Fruit fly (Drosophila melanogaster) whole organism, prepupa: ENCODE results near the gene CG15369.

ENCODE experiments used
- CG11294 ChIP-seq: fragments of 200-800 bp; sonication (Bioruptor generic); IDR thresholded peaks from 2 replicates; pipeline ENCODE4 v1.3.6; 2022; ENCODE audit warnings: missing biosample characterization, missing genetic modification characterization
- CG11762 ChIP-seq: fragments of 200-800 bp; sonication (Bioruptor generic); optimal IDR thresholded peaks from 3 replicates; lab custom pipeline; 2016; ENCODE audit warnings: missing biosample characterization, missing genetic modification characterization; ENCODE audit not compliant: insufficient read depth
- CG15336 ChIP-seq: fragments of 200-800 bp; sonication (Bioruptor generic); IDR thresholded peaks from 2 replicates; pipeline ENCODE4 v1.3.6; 2022; ENCODE audit warnings: missing biosample characterization, missing genetic modification characterization
- CG1621 ChIP-seq: fragments of 200-800 bp; sonication (Bioruptor generic); optimal IDR thresholded peaks from 3 replicates; lab custom pipeline; 2018; ENCODE audit warnings: missing biosample characterization, mild to moderate bottlenecking, missing genetic modification characterization
- CG31627 ChIP-seq: fragments of 200-800 bp; sonication (Bioruptor generic); optimal IDR thresholded peaks from 3 replicates; lab custom pipeline; 2016; ENCODE audit warnings: missing biosample characterization, missing genetic modification characterization
- CG32006 ChIP-seq: fragments of 200-800 bp; sonication (Bioruptor generic); optimal IDR thresholded peaks from 3 replicates; lab custom pipeline; 2017; ENCODE audit warnings: missing biosample characterization, mild to moderate bottlenecking, missing genetic modification characterization
- CG34406 ChIP-seq: fragments of 200-800 bp; sonication (Bioruptor generic); optimal IDR thresholded peaks from 3 replicates; lab custom pipeline; 2016; ENCODE audit warnings: missing biosample characterization, missing genetic modification characterization
- CG3919 ChIP-seq: fragments of 200-800 bp; sonication (Bioruptor generic); optimal IDR thresholded peaks from 3 replicates; lab custom pipeline; 2016; ENCODE audit warnings: missing biosample characterization, missing genetic modification characterization
- CG4318 ChIP-seq: fragments of 200-800 bp; sonication (Bioruptor generic); optimal IDR thresholded peaks from 3 replicates; lab custom pipeline; 2017; ENCODE audit warnings: missing biosample characterization, mild to moderate bottlenecking, missing genetic modification characterization
- CG6163 ChIP-seq: fragments of 200-800 bp; sonication (Bioruptor generic); IDR thresholded peaks from 3 replicates; pipeline ENCODE4 v1.3.6; 2022; ENCODE audit warnings: missing biosample characterization, missing genetic modification characterization
- CG6276 ChIP-seq: fragments of 200-800 bp; sonication (Bioruptor generic); optimal IDR thresholded peaks from 2 replicates; lab custom pipeline; 2017; ENCODE audit warnings: missing biosample characterization, mild to moderate bottlenecking, missing genetic modification characterization
- CG6792 ChIP-seq: fragments of 200-800 bp; sonication (Bioruptor generic); optimal IDR thresholded peaks from 3 replicates; lab custom pipeline; 2016; ENCODE audit warnings: missing biosample characterization, missing genetic modification characterization
- CG6808 ChIP-seq: fragments of 200-800 bp; sonication (Bioruptor generic); optimal IDR thresholded peaks from 3 replicates; lab custom pipeline; 2017; ENCODE audit warnings: missing biosample characterization, missing genetic modification characterization, mild to moderate bottlenecking, moderate library complexity, missing genetic modification reagents
- CG7368 ChIP-seq: fragments of 200-800 bp; sonication (Bioruptor generic); optimal IDR thresholded peaks from 3 replicates; lab custom pipeline; 2016; ENCODE audit warnings: missing biosample characterization, missing genetic modification characterization
- CG8119 ChIP-seq: fragments of 200-800 bp; sonication (Bioruptor generic); IDR thresholded peaks from 3 replicates; pipeline ENCODE4 v1.3.6; 2022; ENCODE audit warnings: missing biosample characterization, missing genetic modification characterization
- CG8319 ChIP-seq: fragments of 200-800 bp; sonication (Bioruptor generic); optimal IDR thresholded peaks from 3 replicates; lab custom pipeline; 2016; ENCODE audit warnings: missing biosample characterization, missing genetic modification characterization
- CG8632 ChIP-seq: fragments of 200-800 bp; sonication (Bioruptor generic); optimal IDR thresholded peaks from 3 replicates; lab custom pipeline; 2016; ENCODE audit warnings: missing biosample characterization, missing genetic modification characterization
- CG9139 ChIP-seq: fragments of 200-800 bp; sonication (Bioruptor generic); optimal IDR thresholded peaks from 3 replicates; lab custom pipeline; 2017; ENCODE audit warnings: missing biosample characterization, mild to moderate bottlenecking, missing genetic modification characterization
- Eip75B ChIP-seq: fragments of 200-800 bp; sonication (Bioruptor generic); optimal IDR thresholded peaks from 3 replicates; lab custom pipeline; 2016; ENCODE audit warnings: missing biosample characterization, missing genetic modification characterization
- Eip78C ChIP-seq: fragments of 200-800 bp; sonication (Bioruptor generic); peaks from one replicate; lab custom pipeline; 2016; ENCODE audit warnings: missing biosample characterization, missing genetic modification characterization
- Ets21C ChIP-seq: fragments of 200-800 bp; sonication (Bioruptor generic); optimal IDR thresholded peaks from 3 replicates; lab custom pipeline; 2016; ENCODE audit warnings: missing biosample characterization, missing genetic modification characterization
- Gug ChIP-seq: fragments of 200-800 bp; sonication (Bioruptor generic); IDR thresholded peaks from 2 replicates; pipeline ENCODE4 v1.3.6; 2022; ENCODE audit warnings: missing biosample characterization, missing genetic modification characterization
- Hr38 ChIP-seq: sonication (Bioruptor generic); optimal IDR thresholded peaks from 2 replicates; lab custom pipeline; 2016; ENCODE audit warnings: missing biosample characterization, missing genetic modification characterization
- Hr39 ChIP-seq: fragments of 200-800 bp; sonication (Bioruptor generic); optimal IDR thresholded peaks from 2 replicates; lab custom pipeline; 2016; ENCODE audit warnings: missing biosample characterization, missing genetic modification characterization
- Hr4 ChIP-seq: fragments of 200-800 bp; sonication (Bioruptor generic); optimal IDR thresholded peaks from 3 replicates; lab custom pipeline; 2016; ENCODE audit warnings: missing biosample characterization, missing genetic modification characterization
- Lpt ChIP-seq: fragments of 200-800 bp; sonication (Bioruptor generic); optimal IDR thresholded peaks from 3 replicates; lab custom pipeline; 2016; ENCODE audit warnings: missing biosample characterization, missing genetic modification characterization
- OdsH ChIP-seq: fragments of 200-800 bp; sonication (Bioruptor generic); optimal IDR thresholded peaks from 3 replicates; lab custom pipeline; 2016; ENCODE audit warnings: missing biosample characterization, missing genetic modification characterization
- Smox ChIP-seq: fragments of 200-800 bp; sonication (Bioruptor generic); optimal IDR thresholded peaks from 3 replicates; lab custom pipeline; 2016; ENCODE audit warnings: missing biosample characterization, missing genetic modification characterization
- Sox14 ChIP-seq: fragments of 200-800 bp; sonication (Bioruptor generic); optimal IDR thresholded peaks from 3 replicates; lab custom pipeline; 2016; ENCODE audit warnings: missing biosample characterization, missing genetic modification characterization
- achi ChIP-seq: fragments of 200-800 bp; sonication (Bioruptor generic); optimal IDR thresholded peaks from 3 replicates; lab custom pipeline; 2016; ENCODE audit warnings: missing biosample characterization, missing genetic modification characterization
- acj6 ChIP-seq: fragments of 200-800 bp; sonication (Bioruptor generic); optimal IDR thresholded peaks from 3 replicates; lab custom pipeline; 2016; ENCODE audit warnings: missing biosample characterization, missing genetic modification characterization
- cyc ChIP-seq: fragments of 200-800 bp; sonication (Bioruptor generic); optimal IDR thresholded peaks from 3 replicates; lab custom pipeline; 2016; ENCODE audit warnings: missing biosample characterization, missing genetic modification characterization
- dac ChIP-seq: fragments of 200-800 bp; sonication (Bioruptor generic); optimal IDR thresholded peaks from 2 replicates; lab custom pipeline; 2017; ENCODE audit warnings: missing biosample characterization, mild to moderate bottlenecking, missing genetic modification characterization
- eg ChIP-seq: fragments of 200-800 bp; sonication (Bioruptor generic); IDR thresholded peaks from 3 replicates; pipeline ENCODE4 v1.3.6; 2022; ENCODE audit warnings: missing biosample characterization, missing genetic modification characterization
- esn ChIP-seq: fragments of 200-800 bp; sonication (Bioruptor generic); optimal IDR thresholded peaks from 2 replicates; lab custom pipeline; 2016; ENCODE audit warnings: missing biosample characterization, mild to moderate bottlenecking, missing genetic modification characterization, moderate library complexity
- fd59A ChIP-seq: fragments of 200-800 bp; sonication (Bioruptor generic); optimal IDR thresholded peaks from 2 replicates; lab custom pipeline; 2017; ENCODE audit warnings: missing biosample characterization, mild to moderate bottlenecking, missing genetic modification characterization, missing genetic modification reagents
- fd85E ChIP-seq: fragments of 200-800 bp; sonication (Bioruptor generic); optimal IDR thresholded peaks from 3 replicates; lab custom pipeline; 2016; ENCODE audit warnings: missing biosample characterization, missing genetic modification characterization
- fkh ChIP-seq: fragments of 200-800 bp; sonication (Bioruptor generic); optimal IDR thresholded peaks from 3 replicates; lab custom pipeline; 2017; ENCODE audit warnings: missing biosample characterization, mild to moderate bottlenecking, missing genetic modification characterization, moderate library complexity
- lz ChIP-seq: fragments of 200-800 bp; sonication (Bioruptor generic); optimal IDR thresholded peaks from 3 replicates; lab custom pipeline; 2016; ENCODE audit warnings: missing biosample characterization, missing genetic modification characterization
- net ChIP-seq: fragments of 200-800 bp; sonication (Bioruptor generic); optimal IDR thresholded peaks from 3 replicates; lab custom pipeline; 2016; ENCODE audit warnings: missing biosample characterization, missing genetic modification characterization
- pdm3 ChIP-seq: fragments of 200-800 bp; sonication (Bioruptor generic); optimal IDR thresholded peaks from 3 replicates; lab custom pipeline; 2016; ENCODE audit warnings: missing biosample characterization, missing genetic modification characterization
- salr ChIP-seq, 2 experiments: fragments of 200-800 bp; sonication (Bioruptor generic); optimal IDR thresholded peaks; 3 replicates each; lab custom pipeline; 2016 to 2018; ENCODE audit warnings: missing biosample characterization in 2 of 2, missing genetic modification characterization in 2 of 2, mild to moderate bottlenecking in 1 of 2
- ss ChIP-seq, 2 experiments: fragments of 200-800 bp; sonication (Bioruptor generic); optimal IDR thresholded peaks; 2 replicates in 1 of 2; 3 replicates in 1 of 2; lab custom pipeline; 2017 to 2018; ENCODE audit warnings: mild to moderate bottlenecking in 2 of 2, missing biosample characterization in 2 of 2, missing genetic modification characterization in 2 of 2, moderate library complexity in 1 of 2
- vri ChIP-seq: fragments of 200-800 bp; sonication (Bioruptor generic); optimal IDR thresholded peaks from 3 replicates; lab custom pipeline; 2016; ENCODE audit warnings: missing biosample characterization, mild to moderate bottlenecking, missing genetic modification characterization

Gene CG15369

DNA sequence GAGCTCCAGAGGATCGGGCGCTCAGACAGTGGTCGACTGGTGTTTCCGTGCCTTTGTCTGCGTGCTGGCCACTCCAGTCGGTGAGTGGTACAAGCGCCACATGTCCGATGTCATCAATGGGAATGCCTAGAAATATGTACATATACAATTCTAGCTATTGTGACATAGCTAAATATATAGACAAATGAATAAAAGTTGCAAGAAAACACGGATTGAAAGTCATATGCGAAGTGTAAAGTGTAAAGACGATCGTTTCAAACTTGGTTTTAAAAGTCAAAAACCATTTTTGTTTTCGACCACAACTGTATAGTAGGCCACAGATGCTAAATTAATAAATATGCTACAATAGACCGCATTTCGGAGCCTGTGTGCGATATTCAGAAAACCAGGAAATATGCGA, 1.2 kb upstream of the CG15369 start, which contains the start of gene CG15368:
CG15368 (plus strand) TSS at position 301 of the 400 bp plus-strand sequence.
- TF ChIP-seq CG11762 (GFP tag; lab: Kevin White, UChicago) (no peak), pdm3 (GFP tag; lab: Kevin White, UChicago) (no peak), Ets21C (GFP tag; lab: Kevin White, UChicago) (no peak), cyc (GFP tag; lab: Kevin White, UChicago) (no peak), Smox (GFP tag; lab: Kevin White, UChicago) (no peak), ss (GFP tag; optimal IDR thresholded peaks at IDR 0.05; lab: Kevin White, UChicago) (no peak), Gug (no peak), fkh (no peak), lz (no peak), CG31627 (GFP tag; lab: Kevin White, UChicago) (no peak), fd85E (GFP tag; lab: Kevin White, UChicago) (no peak), Hr4 (GFP tag; lab: Kevin White, UChicago) (no peak), CG15336 (no peak), CG1621 (no peak)

- TF ChIP-seq salr (GFP tag; optimal IDR thresholded peaks at IDR 0.05; lab: Kevin White, UChicago) (no peak), CG3919 (GFP tag; lab: Kevin White, UChicago) (peak; percentile 31), CG15336 (peak; percentile 72), dac (GFP tag; lab: Kevin White, UChicago) (peak; percentile 15), CG11294 (GFP tag; lab: Robert Waterston, UW) (peak; percentile 39; the same call in 1 of the 2 replicates), CG8632 (no peak), vri (GFP tag; lab: Kevin White, UChicago) (no peak), fkh (no peak), acj6 (GFP tag; lab: Kevin White, UChicago) (peak; percentile 14), CG32006 (peak; percentile 67), pdm3 (GFP tag; lab: Kevin White, UChicago) (peak; percentile 29), Hr38 (GFP tag; lab: Kevin White, UChicago) (no peak), fd59A (GFP tag; lab: Kevin White, UChicago) (no peak), Lpt (GFP tag; lab: Kevin White, UChicago) (no peak), OdsH (GFP tag; lab: Kevin White, UChicago) (peak; percentile 17), CG4318 (GFP tag; lab: Kevin White, UChicago) (peak; percentile 39), Eip75B (GFP tag; lab: Kevin White, UChicago) (no peak), esn (GFP tag; lab: Kevin White, UChicago) (no peak), CG6276 (peak; percentile 32), CG31627 (GFP tag; lab: Kevin White, UChicago) (no peak), CG7368 (GFP tag; lab: Kevin White, UChicago) (no peak), fd85E (GFP tag; lab: Kevin White, UChicago) (no peak), eg (GFP tag; lab: Robert Waterston, UW) (peak; percentile 78), Hr4 (GFP tag; lab: Kevin White, UChicago) (peak; percentile 36), Ets21C (GFP tag; lab: Kevin White, UChicago) (no peak), CG8319 (GFP tag; lab: Kevin White, UChicago) (no peak), Gug (0 out of 2 replicates have a peak, but pooled peaks have one; percentile 42), Hr39 (peak; percentile 9), lz (no peak), Sox14 (GFP tag; lab: Kevin White, UChicago) (no peak), CG1621 (no peak), CG9139 (GFP tag; lab: Kevin White, UChicago) (no peak), achi (peak; percentile 18), Eip78C (GFP tag; lab: Kevin White, UChicago) (peak; percentile 65), CG6808 (GFP tag; lab: Kevin White, UChicago) (no peak), CG8119 (GFP tag; lab: Robert Waterston, UW) (peak; percentile 45; the same call in 2 of the 3 replicates), CG6163 (GFP tag; lab: Robert Waterston, UW) (peak; percentile 72), CG34406 (GFP tag; lab: Kevin White, UChicago) (no peak), CG6792 (no peak), net (GFP tag; lab: Kevin White, UChicago) (no peak)
Measured at dm6 chrX:9220434-9220833, 3.8 kb downstream of the CG15369 start.
